Fruit fly (Drosophila melanogaster): ENCODE measurements around the gene Cpr66Cb.

Gene Cpr66Cb

dm6 chr3L:8336372-8336771 is at the start of gene Cpr66Cb:
TSS of gene Cpr66Cb (plus strand) at chr3L:8336672.
- no peak for TF ChIP-seq noc (tag; optimal IDR thresholded peaks at IDR 0.05)

- TF ChIP-seq noc (tag; optimal IDR thresholded peaks at IDR 0.05) = no peak
These were observed 48.1 kb upstream of the Cpr66Cb start for dm6 chr3L:8288396-8288795.

dm6 chr3L:8289336-8290258 is 46.9 kb upstream of the Cpr66Cb start, which contains the start of gene cert:
TSS of gene cert (minus strand) at chr3L:8289870.
- peak; percentile 33 for TF ChIP-seq noc (tag; optimal IDR thresholded peaks at IDR 0.05)

dm6 chr3L:8295227-8295626 is 41.2 kb upstream of the Cpr66Cb start, which contains the start of gene CG7201:
TSS of gene CG7201 (minus strand) at chr3L:8295327.
- no peak for TF ChIP-seq noc (tag; optimal IDR thresholded peaks at IDR 0.05)

dm6 chr3L:8296941-8297340 is 39.5 kb upstream of the Cpr66Cb start, which contains the start of gene Rab19:
TSS of gene Rab19 (plus strand) at chr3L:8297018.
- no peak for TF ChIP-seq noc (tag; optimal IDR thresholded peaks at IDR 0.05)

dm6 chr3L:8297488-8297887 is 39.0 kb upstream of the Cpr66Cb start:
- TF ChIP-seq noc (tag; optimal IDR thresholded peaks at IDR 0.05) = peak; percentile 12

dm6 chr3L:8299224-8300130 is 37.0 kb upstream of the Cpr66Cb start, which contains the start of the genes Arl5 and CG13671:
TSS of gene Arl5 (minus strand) at chr3L:8299839.
TSS of gene CG13671 (plus strand) at chr3L:8300064.
- peak; percentile 49 for TF ChIP-seq noc (tag; optimal IDR thresholded peaks at IDR 0.05)

- TF ChIP-seq noc (tag; optimal IDR thresholded peaks at IDR 0.05) = no peak
These were observed 32.6 kb upstream of the Cpr66Cb start, which contains the start of the genes CG7194 and Sbp2 for dm6 chr3L:8303912-8304311. TSS of gene CG7194 (minus strand) at chr3L:8304059. TSS of gene Sbp2 (plus strand) at chr3L:8304157.

- no peak for TF ChIP-seq noc (tag; optimal IDR thresholded peaks at IDR 0.05)
These were observed 29.6 kb upstream of the Cpr66Cb start, which contains the start of gene Gr66a for dm6 chr3L:8306880-8307279. TSS of gene Gr66a (minus strand) at chr3L:8306980.

dm6 chr3L:8308891-8309352 is 27.6 kb upstream of the Cpr66Cb start, which contains the start of gene BI-1:
TSS of gene BI-1 (minus strand) at chr3L:8308941.
- TF ChIP-seq noc (tag; optimal IDR thresholded peaks at IDR 0.05) = peak; percentile 82

- no peak for TF ChIP-seq noc (tag; optimal IDR thresholded peaks at IDR 0.05)
These were observed 24.2 kb upstream of the Cpr66Cb start for dm6 chr3L:8312290-8312689.

- TF ChIP-seq noc (tag; optimal IDR thresholded peaks at IDR 0.05) = peak; percentile 5
These were observed 21.7 kb upstream of the Cpr66Cb start for dm6 chr3L:8314788-8315140.

dm6 chr3L:8315141-8315816 is 21.2 kb upstream of the Cpr66Cb start, which contains the start of gene Cpsf6:
TSS of gene Cpsf6 (minus strand) at chr3L:8315502.
- TF ChIP-seq noc (tag; optimal IDR thresholded peaks at IDR 0.05) = no peak

dm6 chr3L:8318916-8319506 is 17.5 kb upstream of the Cpr66Cb start, which contains the start of gene CG43059:
TSS of gene CG43059 (minus strand) at chr3L:8318966.
- TF ChIP-seq noc (tag; optimal IDR thresholded peaks at IDR 0.05) = no peak

Data from whole organism, larva.